Worm (Caenorhabditis elegans) whole organism, L3 larva: Measurements from ENCODE around the gene ehn-3.

Experiments
- ZK546.5 ChIP-seq: sonication (generic microtip); optimal IDR thresholded peaks from 2 replicates; lab custom pipeline; 2017; ENCODE audit warnings: missing biosample characterization, missing genetic modification characterization
- aly-2 ChIP-seq: fragments of 150-350 bp; optimal IDR thresholded peaks from 2 replicates; lab custom pipeline; 2014; ENCODE audit warnings: missing biosample characterization, missing genetic modification characterization
- ceh-16 ChIP-seq: sonication (generic microtip); optimal IDR thresholded peaks from 2 replicates; lab custom pipeline; 2017; ENCODE audit warnings: missing biosample characterization, missing genetic modification characterization
- elt-1 ChIP-seq: fragments of 150-350 bp; optimal IDR thresholded peaks from 2 replicates; lab custom pipeline; 2014; ENCODE audit warnings: missing biosample characterization, missing genetic modification characterization
- hmg-11 ChIP-seq: sonication (generic microtip); optimal IDR thresholded peaks from 2 replicates; lab custom pipeline; 2016; ENCODE audit warnings: missing genetic modification characterization, missing compliant biosample characterization
- lin-39 ChIP-seq: fragments of 150-350 bp; optimal IDR thresholded peaks from 2 replicates; lab custom pipeline; 2018; ENCODE audit warnings: missing biosample characterization, missing genetic modification reagents, missing genetic modification characterization
- mdl-1 ChIP-seq: fragments of 150-350 bp; optimal IDR thresholded peaks from 2 replicates; lab custom pipeline; 2014; ENCODE audit warnings: missing biosample characterization, missing genetic modification characterization
- nhr-23 ChIP-seq: fragments of 150-350 bp; optimal IDR thresholded peaks from 2 replicates; lab custom pipeline; 2014; ENCODE audit warnings: missing biosample characterization, missing genetic modification reagents, missing genetic modification characterization
- nhr-77 ChIP-seq: fragments of 150-350 bp; optimal IDR thresholded peaks from 2 replicates; lab custom pipeline; 2014; ENCODE audit warnings: missing biosample characterization, missing genetic modification characterization
- sea-2 ChIP-seq: fragments of 150-350 bp; sonication (generic microtip); optimal IDR thresholded peaks from 4 replicates; lab custom pipeline; 2014; ENCODE audit warnings: missing biosample characterization, missing genetic modification reagents, missing genetic modification characterization
- skn-1 ChIP-seq: fragments of 150-350 bp; optimal IDR thresholded peaks from 2 replicates; lab custom pipeline; 2014; ENCODE audit warnings: missing biosample characterization, missing genetic modification characterization
- unc-62 ChIP-seq: fragments of 150-350 bp; sonication (generic microtip); optimal IDR thresholded peaks from 4 replicates; lab custom pipeline; 2014; ENCODE audit warnings: missing biosample characterization, missing genetic modification reagents, missing genetic modification characterization
- zag-1 ChIP-seq: fragments of 150-350 bp; optimal IDR thresholded peaks from 2 replicates; lab custom pipeline; 2014; ENCODE audit warnings: missing biosample characterization, missing genetic modification characterization

ce11 chrIV:5411120-5411519 lies 7.9 kb downstream of the ehn-3 start, which contains the start of gene ZK616.65:
- no peak for TF ChIP-seq nhr-77
- no peak for TF ChIP-seq lin-39
- no peak for TF ChIP-seq mdl-1
- no peak for TF ChIP-seq ceh-16
- TF ChIP-seq sea-2, result no peak
- no peak for TF ChIP-seq unc-62 (GFP tag; lab: Kevin White, UChicago)
- TF ChIP-seq aly-2, result no peak
- TF ChIP-seq nhr-23 (tag; lab: Kevin White, UChicago), result no peak
- TF ChIP-seq elt-1 (tag; lab: Kevin White, UChicago), result no peak
- no peak for TF ChIP-seq ZK546.5
- TF ChIP-seq skn-1, result no peak
- TF ChIP-seq zag-1 (tag; lab: Kevin White, UChicago), result no peak
- no peak for TF ChIP-seq hmg-11
